Fruit fly (Drosophila melanogaster): ENCODE measurements around the gene nis.

The nis gene

dm6 chr2L:1590167-1590566 is 3.2 kb upstream of the nis start (continued):
- TF ChIP-seq Hr78 (GFP tag; optimal IDR thresholded peaks at IDR 0.05) = no peak
- no peak for TF ChIP-seq tll (GFP tag; optimal IDR thresholded peaks at IDR 0.05)
- peak in 1 of 2 experiments; percentile 66 for TF ChIP-seq eve (GFP tag; optimal IDR thresholded peaks at IDR 0.05)
- TF ChIP-seq jigr1 (GFP tag; IDR thresholded peaks at IDR 0.05) = 0 out of 3 replicates have a peak, but pooled peaks have one; percentile 37
- TF ChIP-seq Hmr (GFP tag; optimal IDR thresholded peaks at IDR 0.05) = peak; percentile 86
- TF ChIP-seq D19B (GFP tag; optimal IDR thresholded peaks at IDR 0.05) = peak; percentile 44
- peak; percentile 80 for TF ChIP-seq ERR (GFP tag; optimal IDR thresholded peaks at IDR 0.05)
- TF ChIP-seq CG1832 (GFP tag; optimal IDR thresholded peaks at IDR 0.05) = no peak
- peak; percentile 53 for TF ChIP-seq sug (tag; optimal IDR thresholded peaks at IDR 0.05)
- TF ChIP-seq en (GFP tag; optimal IDR thresholded peaks at IDR 0.05) = no peak
- TF ChIP-seq z (GFP tag; IDR thresholded peaks at IDR 0.05) = no peak
- TF ChIP-seq emc (GFP tag; optimal IDR thresholded peaks at IDR 0.05) = peak; percentile 50
- peak; percentile 72 for TF ChIP-seq Hr3 (GFP tag; optimal IDR thresholded peaks at IDR 0.05)
- no peak for TF ChIP-seq hb (GFP tag; IDR thresholded peaks at IDR 0.05; ENCODE audit: partially characterized antibody)
- TF ChIP-seq da (GFP tag; optimal IDR thresholded peaks at IDR 0.05) = no peak
- TF ChIP-seq Usf (GFP tag; optimal IDR thresholded peaks at IDR 0.05) = peak; percentile 15
- TF ChIP-seq Elba2 (GFP tag; optimal IDR thresholded peaks at IDR 0.05) = no peak
- TF ChIP-seq CG6813 (GFP tag; optimal IDR thresholded peaks at IDR 0.05) = peak; percentile 62
- TF ChIP-seq caup (GFP tag; optimal IDR thresholded peaks at IDR 0.05; ENCODE audit: severe bottlenecking) = peak; percentile 76
- TF ChIP-seq Scr (GFP tag; IDR thresholded peaks at IDR 0.05; ENCODE audit: partially characterized antibody) = no peak
- peak; percentile 49 for TF ChIP-seq her (GFP tag; optimal IDR thresholded peaks at IDR 0.05)
- peak; percentile 50 for TF ChIP-seq CG1602 (GFP tag; optimal IDR thresholded peaks at IDR 0.05)
- no peak for TF ChIP-seq CG7963 (GFP tag; IDR thresholded peaks at IDR 0.05; ENCODE audit: partially characterized antibody)
- peak; percentile 79 for TF ChIP-seq Nf-YA (GFP tag; IDR thresholded peaks at IDR 0.05)
- no peak for TF ChIP-seq wek (GFP tag; optimal IDR thresholded peaks at IDR 0.05)
- peak; percentile 72 for TF ChIP-seq repo (GFP tag; optimal IDR thresholded peaks at IDR 0.05)
- peak; percentile 29 for TF ChIP-seq sqz (GFP tag; optimal IDR thresholded peaks at IDR 0.05)
- TF ChIP-seq grn (GFP tag; optimal IDR thresholded peaks at IDR 0.05) = peak; percentile 20
- TF ChIP-seq jumu (GFP tag; optimal IDR thresholded peaks at IDR 0.05) = peak; percentile 75
- TF ChIP-seq fru (optimal IDR thresholded peaks at IDR 0.05) = no peak
- TF ChIP-seq CG11504 (tag; optimal IDR thresholded peaks at IDR 0.05) = peak; percentile 90
- TF ChIP-seq CG1792 (GFP tag; optimal IDR thresholded peaks at IDR 0.05) = peak; percentile 80
- TF ChIP-seq CG18764 (GFP tag; optimal IDR thresholded peaks at IDR 0.05) = peak; percentile 53
- TF ChIP-seq CkIIα-i1 (GFP tag; IDR thresholded peaks at IDR 0.05) = 0 out of 2 replicates have a peak, but pooled peaks have one; percentile 19
- peak in 1 of 2 experiments; percentile 83 for TF ChIP-seq bsh (GFP tag; optimal IDR thresholded peaks at IDR 0.05)
- TF ChIP-seq lilli (GFP tag; optimal IDR thresholded peaks at IDR 0.05) = peak; percentile 78
- peak; percentile 57 for TF ChIP-seq Ravus (GFP tag; IDR thresholded peaks at IDR 0.05)
- no peak for TF ChIP-seq dimm (GFP tag; IDR thresholded peaks at IDR 0.05)
- TF ChIP-seq ac (GFP tag; optimal IDR thresholded peaks at IDR 0.05) = no peak
- TF ChIP-seq seq (GFP tag; IDR thresholded peaks at IDR 0.05) = peak; percentile 68
- no peak for TF ChIP-seq Dip2 (GFP tag; IDR thresholded peaks at IDR 0.05)
- no peak for TF ChIP-seq tna (GFP tag; IDR thresholded peaks at IDR 0.05; ENCODE audit: partially characterized antibody)
- TF ChIP-seq CG2889 (GFP tag; IDR thresholded peaks at IDR 0.05) = peak; percentile 80
- peak; percentile 46 for TF ChIP-seq NC2α (GFP tag; optimal IDR thresholded peaks at IDR 0.05)
- peak; percentile 57 for TF ChIP-seq CG32767 (GFP tag; IDR thresholded peaks at IDR 0.05)
- TF ChIP-seq al (GFP tag; IDR thresholded peaks at IDR 0.05) = peak; percentile 70
- peak; percentile 41; the same call in 1 of the 2 replicates for TF ChIP-seq CG11696 (GFP tag; IDR thresholded peaks at IDR 0.05)
- TF ChIP-seq CG8281 (tag; optimal IDR thresholded peaks at IDR 0.05) = peak; percentile 32
- peak; percentile 57 for TF ChIP-seq CG1529 (GFP tag; optimal IDR thresholded peaks at IDR 0.05)
- peak; percentile 58 for TF ChIP-seq Myb (GFP tag; optimal IDR thresholded peaks at IDR 0.05)
- TF ChIP-seq toy (GFP tag; IDR thresholded peaks at IDR 0.05) = peak; percentile 34; the same call in 1 of the 2 replicates
